Worm (Caenorhabditis elegans) whole organism, L3 larva: ENCODE measurements around the gene gly-20.

ENCODE experiments used
- ZK546.5 ChIP-seq: sonication (generic microtip); optimal IDR thresholded peaks from 2 replicates; lab custom pipeline; 2017; ENCODE audit warnings: missing biosample characterization, missing genetic modification characterization
- ama-1 ChIP-seq: fragments of 150-350 bp; optimal IDR thresholded peaks from 2 replicates; lab custom pipeline; 2018
- ceh-16 ChIP-seq: sonication (generic microtip); optimal IDR thresholded peaks from 2 replicates; lab custom pipeline; 2017; ENCODE audit warnings: missing biosample characterization, missing genetic modification characterization
- ceh-28 ChIP-seq: fragments of 150-350 bp; optimal IDR thresholded peaks from 2 replicates; lab custom pipeline; 2014; ENCODE audit warnings: missing biosample characterization, missing genetic modification reagents, missing genetic modification characterization
- ceh-82 ChIP-seq: fragments of 150-350 bp; optimal IDR thresholded peaks from 2 replicates; lab custom pipeline; 2014; ENCODE audit warnings: missing biosample characterization, missing genetic modification characterization
- ceh-9 ChIP-seq: sonication (generic microtip); optimal IDR thresholded peaks from 2 replicates; lab custom pipeline; 2018; ENCODE audit warnings: missing biosample characterization, missing genetic modification characterization
- daf-12 ChIP-seq: fragments of 150-350 bp; optimal IDR thresholded peaks from 2 replicates; lab custom pipeline; 2014; ENCODE audit warnings: missing biosample characterization, missing genetic modification reagents, missing genetic modification characterization
- egl-5 ChIP-seq: fragments of 150-350 bp; optimal IDR thresholded peaks from 2 replicates; lab custom pipeline; 2017; ENCODE audit warnings: missing biosample characterization, missing genetic modification reagents, missing genetic modification characterization, inconsistent platforms
- elt-1 ChIP-seq: fragments of 150-350 bp; optimal IDR thresholded peaks from 2 replicates; lab custom pipeline; 2014; ENCODE audit warnings: missing biosample characterization, missing genetic modification characterization
- elt-2 ChIP-seq: sonication (generic microtip); optimal IDR thresholded peaks from 2 replicates; lab custom pipeline; 2016; ENCODE audit warnings: missing genetic modification reagents, mild to moderate bottlenecking, missing genetic modification characterization, missing compliant biosample characterization
- elt-3 ChIP-seq, 3 experiments: fragments of 150-350 bp in 1 of 3; sonication (generic microtip) in 2 of 3; optimal IDR thresholded peaks; 2 replicates in 2 of 3; 4 replicates in 1 of 3; lab custom pipeline; 2014 to 2017; ENCODE audit warnings: missing biosample characterization in 3 of 3, missing genetic modification characterization in 3 of 3
- eor-1 ChIP-seq, 2 experiments: fragments of 150-350 bp; optimal IDR thresholded peaks; 2 replicates each; lab custom pipeline; 2014 to 2018; ENCODE audit warnings: missing biosample characterization in 2 of 2, missing genetic modification characterization in 2 of 2
- fkh-10 ChIP-seq: sonication (generic microtip); optimal IDR thresholded peaks from 2 replicates; lab custom pipeline; 2017; ENCODE audit warnings: missing biosample characterization, missing genetic modification reagents, missing genetic modification characterization
- hmg-11 ChIP-seq: sonication (generic microtip); optimal IDR thresholded peaks from 2 replicates; lab custom pipeline; 2016; ENCODE audit warnings: missing genetic modification characterization, missing compliant biosample characterization
- jun-1 ChIP-seq: fragments of 150-350 bp; optimal IDR thresholded peaks from 2 replicates; lab custom pipeline; 2014; ENCODE audit warnings: missing biosample characterization, missing genetic modification reagents, missing genetic modification characterization
- lin-15B ChIP-seq: fragments of 150-350 bp; optimal IDR thresholded peaks from 2 replicates; lab custom pipeline; 2014; ENCODE audit warnings: missing biosample characterization, missing genetic modification characterization
- lin-39 ChIP-seq: fragments of 150-350 bp; optimal IDR thresholded peaks from 2 replicates; lab custom pipeline; 2018; ENCODE audit warnings: missing biosample characterization, missing genetic modification reagents, missing genetic modification characterization
- lsy-12 ChIP-seq: sonication (generic microtip); optimal IDR thresholded peaks from 2 replicates; lab custom pipeline; 2016; ENCODE audit warnings: mild to moderate bottlenecking, missing genetic modification characterization, missing compliant biosample characterization
- mdl-1 ChIP-seq: fragments of 150-350 bp; optimal IDR thresholded peaks from 2 replicates; lab custom pipeline; 2014; ENCODE audit warnings: missing biosample characterization, missing genetic modification characterization
- mml-1 ChIP-seq: fragments of 150-350 bp; sonication (generic microtip); optimal IDR thresholded peaks from 3 replicates; lab custom pipeline; 2014; ENCODE audit warnings: missing biosample characterization, missing genetic modification characterization
- nfya-1 ChIP-seq: sonication (generic microtip); optimal IDR thresholded peaks from 2 replicates; lab custom pipeline; 2017; ENCODE audit warnings: missing genetic modification characterization, mild to moderate bottlenecking, missing compliant biosample characterization, antibody characterized with exemption, moderate library complexity; ENCODE audit not compliant: insufficient read depth
- nhr-11 ChIP-seq: fragments of 150-350 bp; optimal IDR thresholded peaks from 2 replicates; lab custom pipeline; 2014; ENCODE audit warnings: missing biosample characterization, missing genetic modification characterization
- nhr-12 ChIP-seq: fragments of 150-350 bp; optimal IDR thresholded peaks from 2 replicates; lab custom pipeline; 2014; ENCODE audit warnings: missing biosample characterization, missing genetic modification characterization
- nhr-23 ChIP-seq: fragments of 150-350 bp; optimal IDR thresholded peaks from 2 replicates; lab custom pipeline; 2014; ENCODE audit warnings: missing biosample characterization, missing genetic modification reagents, missing genetic modification characterization
- nhr-237 ChIP-seq: fragments of 150-350 bp; optimal IDR thresholded peaks from 2 replicates; lab custom pipeline; 2014; ENCODE audit warnings: missing biosample characterization, missing genetic modification characterization
- nhr-25 ChIP-seq: sonication (generic microtip); optimal IDR thresholded peaks from 2 replicates; lab custom pipeline; 2017; ENCODE audit warnings: missing biosample characterization, missing genetic modification characterization
- nhr-28 ChIP-seq: fragments of 150-350 bp; optimal IDR thresholded peaks from 2 replicates; lab custom pipeline; 2014; ENCODE audit warnings: missing biosample characterization, missing genetic modification characterization
- nhr-43 ChIP-seq: sonication (generic microtip); optimal IDR thresholded peaks from 2 replicates; lab custom pipeline; 2016; ENCODE audit warnings: mild to moderate bottlenecking, missing genetic modification characterization, missing compliant biosample characterization; ENCODE audit not compliant: poor library complexity, severe bottlenecking
- nhr-76 ChIP-seq: fragments of 150-350 bp; sonication (generic microtip); optimal IDR thresholded peaks from 5 replicates; lab custom pipeline; 2014; ENCODE audit warnings: missing biosample characterization, missing genetic modification characterization
- nhr-77 ChIP-seq: fragments of 150-350 bp; optimal IDR thresholded peaks from 2 replicates; lab custom pipeline; 2014; ENCODE audit warnings: missing biosample characterization, missing genetic modification characterization
- pha-4 ChIP-seq: fragments of 150-350 bp; optimal IDR thresholded peaks from 2 replicates; lab custom pipeline; 2014; ENCODE audit warnings: missing biosample characterization, missing genetic modification reagents, missing genetic modification characterization
- skn-1 ChIP-seq: fragments of 150-350 bp; optimal IDR thresholded peaks from 2 replicates; lab custom pipeline; 2014; ENCODE audit warnings: missing biosample characterization, missing genetic modification characterization
- snpc-4 ChIP-seq: fragments of 150-350 bp; optimal IDR thresholded peaks from 2 replicates; lab custom pipeline; 2014; ENCODE audit warnings: missing biosample characterization, missing genetic modification characterization
- unc-39 ChIP-seq: sonication (generic microtip); optimal IDR thresholded peaks from 4 replicates; lab custom pipeline; 2017; ENCODE audit warnings: missing biosample characterization, missing genetic modification characterization
- unc-62 ChIP-seq: fragments of 150-350 bp; sonication (generic microtip); optimal IDR thresholded peaks from 4 replicates; lab custom pipeline; 2014; ENCODE audit warnings: missing biosample characterization, missing genetic modification reagents, missing genetic modification characterization
- zag-1 ChIP-seq: fragments of 150-350 bp; optimal IDR thresholded peaks from 2 replicates; lab custom pipeline; 2014; ENCODE audit warnings: missing biosample characterization, missing genetic modification characterization
- ztf-11 ChIP-seq: fragments of 150-350 bp; optimal IDR thresholded peaks from 2 replicates; lab custom pipeline; 2014; ENCODE audit warnings: missing biosample characterization, missing genetic modification characterization
- ztf-4 ChIP-seq: fragments of 150-350 bp; optimal IDR thresholded peaks from 2 replicates; lab custom pipeline; 2014; ENCODE audit warnings: missing biosample characterization, missing genetic modification characterization

The gly-20 gene

DNA sequence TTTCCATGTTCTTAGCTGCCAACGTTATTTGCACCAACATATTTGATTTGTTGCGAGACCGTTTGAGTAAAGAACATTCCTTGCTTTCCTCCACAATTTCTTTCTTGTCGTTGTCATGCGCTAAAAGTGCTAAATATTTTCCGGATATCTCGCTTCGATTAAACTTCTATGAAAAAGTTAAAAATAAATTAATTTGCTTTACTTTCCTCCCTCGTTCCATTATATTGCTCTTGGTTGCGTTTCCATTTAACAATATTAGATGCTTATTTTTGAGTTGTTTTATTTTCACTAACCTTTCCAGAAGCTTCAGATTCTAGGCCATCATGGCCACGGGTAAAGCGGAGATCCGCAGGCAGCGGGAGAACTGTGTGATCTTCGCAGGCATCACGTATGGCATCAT, 40.8 kb upstream of the gly-20 start, which contains the start of gene pgap-1:
TSS of gene pgap-1 (plus strand) at position 301 of the 400 bp plus-strand sequence.
- no peak for TF ChIP-seq lsy-12 (tag; lab: Kevin White, UChicago)
- no peak for TF ChIP-seq nhr-43
- TF ChIP-seq eor-1 (tag; optimal IDR thresholded peaks at IDR 0.05; lab: Kevin White, UChicago): no peak
- no peak for TF ChIP-seq ztf-4
- no peak for TF ChIP-seq nhr-77 (tag; lab: Kevin White, UChicago)
- no peak for TF ChIP-seq nhr-23
- TF ChIP-seq nhr-76 (tag; lab: Kevin White, UChicago): no peak
- no peak for TF ChIP-seq ceh-16 (tag; lab: Kevin White, UChicago)
- no peak for TF ChIP-seq nhr-237
- TF ChIP-seq jun-1 (tag; lab: Kevin White, UChicago): no peak
- TF ChIP-seq ceh-82 (tag; lab: Kevin White, UChicago): no peak
- TF ChIP-seq fkh-10 (GFP tag; lab: Kevin White, UChicago): no peak
- no peak for TF ChIP-seq ama-1 (lab: Kevin White, UChicago)

DNA sequence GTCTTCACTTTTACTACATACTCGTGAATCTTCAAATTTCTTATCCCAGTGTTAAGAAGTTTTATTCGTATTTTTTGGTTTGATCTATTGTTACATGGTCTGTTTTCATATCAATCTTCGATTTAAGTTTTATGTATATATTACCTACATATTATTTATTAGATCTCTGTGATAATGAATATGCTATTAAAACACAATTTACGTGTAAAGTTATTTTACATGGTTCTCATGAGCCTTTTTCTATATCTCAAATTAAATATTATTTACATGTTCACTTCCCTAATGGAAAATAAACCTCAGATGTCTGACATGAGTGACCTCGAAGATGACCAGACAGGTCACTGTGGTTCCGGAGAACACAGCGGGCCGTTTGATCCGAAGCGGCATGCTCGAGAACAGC, 37.8 kb upstream of the gly-20 start, which contains the start of gene mxl-1:
TSS of gene mxl-1 (plus strand) at position 301 of the 400 bp plus-strand sequence.
- TF ChIP-seq elt-2 (no peak), elt-3 (tag; optimal IDR thresholded peaks at IDR 0.05; lab: Kevin White, UChicago) (no peak), ztf-11 (no peak), hmg-11 (tag; lab: Kevin White, UChicago) (no peak), zag-1 (tag; lab: Kevin White, UChicago) (no peak), nhr-76 (tag; lab: Kevin White, UChicago) (no peak), nhr-237 (no peak), jun-1 (tag; lab: Kevin White, UChicago) (no peak), mdl-1 (tag; lab: Kevin White, UChicago) (no peak), egl-5 (tag; lab: Kevin White, UChicago) (no peak), snpc-4 (tag; lab: Kevin White, UChicago) (no peak), nhr-28 (tag; lab: Kevin White, UChicago) (no peak), nfya-1 (tag; lab: Kevin White, UChicago) (no peak), skn-1 (tag; lab: Kevin White, UChicago) (no peak)

DNA sequence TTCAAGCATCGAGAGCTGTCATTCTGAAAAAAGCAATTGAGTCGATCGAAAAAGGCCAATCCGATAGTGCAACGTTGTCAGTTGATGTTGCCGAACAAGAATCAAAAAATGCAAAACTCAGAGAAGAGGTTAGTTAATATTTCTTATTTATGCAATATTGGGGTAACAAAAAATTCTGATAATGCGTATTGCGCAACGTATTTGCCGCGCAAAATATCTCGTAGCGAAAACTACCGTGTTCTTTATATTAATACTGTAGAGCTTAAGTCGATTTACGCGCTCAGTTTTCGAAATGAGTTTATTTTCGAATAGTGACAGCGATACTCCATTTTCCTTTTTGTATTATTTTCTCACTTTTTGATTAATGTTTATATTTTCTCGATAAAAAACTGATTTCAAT, 37.3 kb upstream of the gly-20 start:
- TF ChIP-seq ceh-28 (tag; lab: Kevin White, UChicago): no peak
- TF ChIP-seq pha-4 (tag; lab: Kevin White, UChicago): no peak
- TF ChIP-seq fkh-10 (GFP tag; lab: Kevin White, UChicago): no peak
- TF ChIP-seq nfya-1 (tag; lab: Kevin White, UChicago): no peak
- TF ChIP-seq ceh-9 (tag; lab: Kevin White, UChicago): no peak
- TF ChIP-seq zag-1 (tag; lab: Kevin White, UChicago): no peak
- no peak for TF ChIP-seq nhr-25
- TF ChIP-seq elt-2: no peak
- no peak for TF ChIP-seq ama-1 (lab: Kevin White, UChicago)
- no peak for TF ChIP-seq nhr-23
- no peak for TF ChIP-seq nhr-76 (tag; lab: Kevin White, UChicago)
- no peak for TF ChIP-seq egl-5 (tag; lab: Kevin White, UChicago)
- no peak for TF ChIP-seq unc-39 (tag; lab: Kevin White, UChicago)
- TF ChIP-seq mml-1 (tag; lab: Kevin White, UChicago): no peak
- no peak for TF ChIP-seq lin-15B
- no peak for TF ChIP-seq daf-12 (tag; lab: Kevin White, UChicago)
- TF ChIP-seq, all 47 proteins: peak for 0

DNA sequence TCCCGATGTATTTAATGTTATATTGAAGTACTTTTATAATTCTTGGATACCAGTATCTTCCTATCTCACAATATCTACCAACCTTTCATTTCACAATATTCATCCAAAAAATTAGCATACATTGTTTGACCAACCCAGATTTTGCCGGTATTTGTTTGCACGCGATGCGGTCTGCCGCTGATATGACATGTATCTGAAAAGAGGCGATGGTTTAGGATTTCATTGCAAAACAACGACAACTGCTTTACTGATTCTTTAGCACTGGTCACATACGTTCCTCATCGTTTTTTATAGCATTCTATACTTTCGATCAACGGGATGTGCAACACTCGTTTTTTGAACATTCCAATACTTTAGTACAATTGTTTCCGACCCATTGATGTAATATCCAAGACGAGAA, 34.5 kb upstream of the gly-20 start, which contains the start of gene mam-4:
TSS of gene mam-4 (plus strand) at position 301 of the 400 bp plus-strand sequence.
- no peak for TF ChIP-seq nhr-43
- TF ChIP-seq elt-1 (tag; lab: Kevin White, UChicago): no peak
- no peak for TF ChIP-seq hmg-11 (tag; lab: Kevin White, UChicago)
- TF ChIP-seq lin-39 (tag; lab: Kevin White, UChicago): no peak
- TF ChIP-seq ceh-9 (tag; lab: Kevin White, UChicago): no peak
- no peak for TF ChIP-seq jun-1 (tag; lab: Kevin White, UChicago)
- TF ChIP-seq lsy-12 (tag; lab: Kevin White, UChicago): no peak
- no peak for TF ChIP-seq ZK546.5 (tag; lab: Kevin White, UChicago)
- TF ChIP-seq unc-39 (tag; lab: Kevin White, UChicago): no peak
- no peak for TF ChIP-seq ceh-28 (tag; lab: Kevin White, UChicago)
- TF ChIP-seq nhr-11 (tag; lab: Kevin White, UChicago): no peak
- no peak for TF ChIP-seq nhr-12 (tag; lab: Kevin White, UChicago)
- no peak for TF ChIP-seq elt-2
- no peak for TF ChIP-seq unc-62 (GFP tag; lab: Kevin White, UChicago)
- TF ChIP-seq daf-12 (tag; lab: Kevin White, UChicago): no peak
- no peak for TF ChIP-seq nhr-237
